Worm (Caenorhabditis elegans) whole organism, L1 larva: ENCODE data around the gene F09G8.7.
A peak's percentile ranks its signal among the peaks of the same experiment; 100 is the strongest.

Experiments used
- C04F5.9 ChIP-seq: sonication (generic microtip); optimal IDR thresholded peaks from 2 replicates; lab custom pipeline; 2016; ENCODE audit warnings: missing genetic modification characterization, missing compliant biosample characterization
- Y116A8C.19 ChIP-seq: sonication (generic microtip); optimal IDR thresholded peaks from 2 replicates; lab custom pipeline; 2016; ENCODE audit warnings: missing compliant biosample characterization, missing genetic modification characterization, borderline replicate concordance
- aha-1 ChIP-seq: fragments of 150-350 bp; optimal IDR thresholded peaks from 2 replicates; lab custom pipeline; 2014; ENCODE audit warnings: missing biosample characterization, missing genetic modification characterization
- blmp-1 ChIP-seq: fragments of 150-350 bp; optimal IDR thresholded peaks from 2 replicates; lab custom pipeline; 2014; ENCODE audit warnings: missing biosample characterization, missing genetic modification characterization
- ceh-63 ChIP-seq: fragments of 200-800 bp; sonication (Bioruptor generic); optimal IDR thresholded peaks from 2 replicates; lab custom pipeline; 2018; ENCODE audit warnings: mild to moderate bottlenecking, missing genetic modification characterization, missing compliant biosample characterization
- ceh-82 ChIP-seq, 3 experiments: fragments of 150-350 bp in 1 of 3; sonication (generic microtip) in 2 of 3; optimal IDR thresholded peaks; 2 replicates each; lab custom pipeline; 2014 to 2017; ENCODE audit warnings: missing biosample characterization in 3 of 3, missing genetic modification characterization in 3 of 3
- ceh-88 ChIP-seq: fragments of 200-800 bp; sonication (Bioruptor generic); IDR thresholded peaks from 2 replicates; pipeline ENCODE4 v1.3.6; 2022; ENCODE audit warnings: missing genetic modification characterization, missing compliant biosample characterization
- ces-1 ChIP-seq: fragments of 150-350 bp; optimal IDR thresholded peaks from 2 replicates; lab custom pipeline; 2014; ENCODE audit warnings: missing biosample characterization, missing genetic modification reagents, missing genetic modification characterization
- dsc-1 ChIP-seq: sonication (generic microtip); optimal IDR thresholded peaks from 2 replicates; lab custom pipeline; 2016; ENCODE audit warnings: mild to moderate bottlenecking, missing genetic modification characterization, missing compliant biosample characterization
- efl-1 ChIP-seq, 4 experiments: fragments of 150-350 bp; optimal IDR thresholded peaks in 3 of 4; peaks in 1 of 4; 1 replicate in 1 of 4; 2 replicates in 3 of 4; lab custom pipeline; 2014; ENCODE audit warnings: missing biosample characterization in 2 of 4, missing genetic modification characterization in 2 of 4, missing genetic modification reagents in 2 of 4
- egl-13 ChIP-seq: sonication (generic microtip); optimal IDR thresholded peaks from 2 replicates; lab custom pipeline; 2016; ENCODE audit warnings: missing genotype, missing genetic modification reagents, missing genetic modification characterization, missing compliant biosample characterization
- fkh-8 ChIP-seq: sonication (generic microtip); optimal IDR thresholded peaks from 2 replicates; lab custom pipeline; 2016; ENCODE audit warnings: mild to moderate bottlenecking, missing genetic modification characterization, missing compliant biosample characterization
- fos-1 ChIP-seq: fragments of 150-350 bp; optimal IDR thresholded peaks from 2 replicates; lab custom pipeline; 2014; ENCODE audit warnings: missing biosample characterization, missing genetic modification characterization
- grh-1 ChIP-seq: fragments of 200-800 bp; sonication (Bioruptor generic); IDR thresholded peaks from 2 replicates; pipeline ENCODE4 v1.3.6; 2022; ENCODE audit warnings: missing genetic modification reagents, missing genetic modification characterization, missing compliant biosample characterization
- irx-1 ChIP-seq: sonication (generic microtip); optimal IDR thresholded peaks from 2 replicates; lab custom pipeline; 2016; ENCODE audit warnings: missing genetic modification characterization, missing compliant biosample characterization
- isw-1 ChIP-seq: fragments of 200-800 bp; sonication (Bioruptor generic); IDR thresholded peaks from 2 replicates; pipeline ENCODE4 v1.3.6; 2022; ENCODE audit warnings: missing genetic modification characterization, missing compliant biosample characterization
- lin-13 ChIP-seq: fragments of 150-350 bp; optimal IDR thresholded peaks from 2 replicates; lab custom pipeline; 2014; ENCODE audit warnings: missing biosample characterization, missing genetic modification reagents, missing genetic modification characterization
- lin-14 ChIP-seq: fragments of 200-800 bp; sonication (Bioruptor generic); optimal IDR thresholded peaks from 2 replicates; lab custom pipeline; 2018; ENCODE audit warnings: mild to moderate bottlenecking, missing genetic modification characterization, moderate library complexity, missing compliant biosample characterization
- lin-15B ChIP-seq: fragments of 150-350 bp; sonication (generic microtip); optimal IDR thresholded peaks from 3 replicates; lab custom pipeline; 2014; ENCODE audit warnings: missing biosample characterization, missing genetic modification characterization
- lsy-2 ChIP-seq, 2 experiments: fragments of 150-350 bp; optimal IDR thresholded peaks; 2 replicates each; lab custom pipeline; 2014; ENCODE audit warnings: missing biosample characterization in 2 of 2, missing genetic modification characterization in 2 of 2
- mab-9 ChIP-seq: fragments of 200-800 bp; sonication (Bioruptor generic); IDR thresholded peaks from 2 replicates; pipeline ENCODE4 v1.3.6; 2022; ENCODE audit warnings: missing genetic modification reagents, missing genetic modification characterization, missing compliant biosample characterization
- mef-2 ChIP-seq: fragments of 150-350 bp; optimal IDR thresholded peaks from 2 replicates; lab custom pipeline; 2014; ENCODE audit warnings: missing biosample characterization, missing genetic modification characterization
- nhr-11 ChIP-seq: fragments of 150-350 bp; optimal IDR thresholded peaks from 2 replicates; lab custom pipeline; 2014; ENCODE audit warnings: missing biosample characterization, missing genetic modification characterization
- nhr-20 ChIP-seq: sonication (generic microtip); optimal IDR thresholded peaks from 2 replicates; lab custom pipeline; 2016; ENCODE audit warnings: mild to moderate bottlenecking, missing genetic modification characterization, missing compliant biosample characterization
- nhr-237 ChIP-seq: fragments of 150-350 bp; optimal IDR thresholded peaks from 2 replicates; lab custom pipeline; 2014; ENCODE audit warnings: missing biosample characterization, missing genetic modification characterization
- nhr-71 ChIP-seq: sonication (generic microtip); optimal IDR thresholded peaks from 2 replicates; lab custom pipeline; 2016; ENCODE audit warnings: mild to moderate bottlenecking, missing genetic modification characterization, moderate library complexity, missing compliant biosample characterization
- nhr-76 ChIP-seq: sonication (generic microtip); optimal IDR thresholded peaks from 2 replicates; lab custom pipeline; 2017; ENCODE audit warnings: missing biosample characterization, missing genetic modification characterization
- nhr-84 ChIP-seq: sonication (generic microtip); optimal IDR thresholded peaks from 2 replicates; lab custom pipeline; 2017; ENCODE audit warnings: missing biosample characterization, missing genetic modification characterization
- nhr-90 ChIP-seq: sonication (generic microtip); optimal IDR thresholded peaks from 2 replicates; lab custom pipeline; 2016; ENCODE audit warnings: mild to moderate bottlenecking, missing genetic modification characterization, missing compliant biosample characterization; ENCODE audit not compliant: poor library complexity
- pag-3 ChIP-seq: sonication (generic microtip); optimal IDR thresholded peaks from 2 replicates; lab custom pipeline; 2017; ENCODE audit warnings: missing genetic modification characterization, mild to moderate bottlenecking, missing compliant biosample characterization, antibody characterized with exemption, borderline replicate concordance; ENCODE audit not compliant: insufficient read depth
- rnt-1 ChIP-seq: sonication (generic microtip); optimal IDR thresholded peaks from 2 replicates; lab custom pipeline; 2016; ENCODE audit warnings: mild to moderate bottlenecking, missing genetic modification characterization, moderate library complexity, missing compliant biosample characterization
- sup-37 ChIP-seq: fragments of 200-800 bp; sonication (Bioruptor generic); optimal IDR thresholded peaks from 2 replicates; lab custom pipeline; 2018; ENCODE audit warnings: mild to moderate bottlenecking, missing genetic modification characterization, missing compliant biosample characterization
- swsn-7 ChIP-seq: sonication (generic microtip); optimal IDR thresholded peaks from 2 replicates; lab custom pipeline; 2016; ENCODE audit warnings: missing genetic modification characterization, missing compliant biosample characterization
- tbx-2 ChIP-seq: sonication (generic microtip); optimal IDR thresholded peaks from 2 replicates; lab custom pipeline; 2016; ENCODE audit warnings: missing genetic modification characterization, missing compliant biosample characterization
- tlp-1 ChIP-seq: fragments of 150-350 bp; optimal IDR thresholded peaks from 2 replicates; lab custom pipeline; 2014; ENCODE audit warnings: missing biosample characterization, missing genetic modification characterization
- unc-130 ChIP-seq: fragments of 150-350 bp; optimal IDR thresholded peaks from 2 replicates; lab custom pipeline; 2017; ENCODE audit warnings: missing biosample characterization, missing genetic modification characterization, inconsistent platforms
- unc-30 ChIP-seq: sonication (generic microtip); optimal IDR thresholded peaks from 2 replicates; lab custom pipeline; 2017; ENCODE audit warnings: missing biosample characterization, missing genetic modification characterization
- xbp-1 ChIP-seq: sonication (generic microtip); optimal IDR thresholded peaks from 2 replicates; lab custom pipeline; 2016; ENCODE audit warnings: missing genetic modification characterization, missing compliant biosample characterization
- zip-4 ChIP-seq: fragments of 200-800 bp; sonication (Bioruptor generic); optimal IDR thresholded peaks from 2 replicates; lab custom pipeline; 2018; ENCODE audit warnings: mild to moderate bottlenecking, missing genetic modification characterization, moderate library complexity, missing compliant biosample characterization
- ztf-4 ChIP-seq: fragments of 150-350 bp; optimal IDR thresholded peaks from 2 replicates; lab custom pipeline; 2014; ENCODE audit warnings: missing biosample characterization, missing genetic modification characterization

Gene F09G8.7

DNA sequence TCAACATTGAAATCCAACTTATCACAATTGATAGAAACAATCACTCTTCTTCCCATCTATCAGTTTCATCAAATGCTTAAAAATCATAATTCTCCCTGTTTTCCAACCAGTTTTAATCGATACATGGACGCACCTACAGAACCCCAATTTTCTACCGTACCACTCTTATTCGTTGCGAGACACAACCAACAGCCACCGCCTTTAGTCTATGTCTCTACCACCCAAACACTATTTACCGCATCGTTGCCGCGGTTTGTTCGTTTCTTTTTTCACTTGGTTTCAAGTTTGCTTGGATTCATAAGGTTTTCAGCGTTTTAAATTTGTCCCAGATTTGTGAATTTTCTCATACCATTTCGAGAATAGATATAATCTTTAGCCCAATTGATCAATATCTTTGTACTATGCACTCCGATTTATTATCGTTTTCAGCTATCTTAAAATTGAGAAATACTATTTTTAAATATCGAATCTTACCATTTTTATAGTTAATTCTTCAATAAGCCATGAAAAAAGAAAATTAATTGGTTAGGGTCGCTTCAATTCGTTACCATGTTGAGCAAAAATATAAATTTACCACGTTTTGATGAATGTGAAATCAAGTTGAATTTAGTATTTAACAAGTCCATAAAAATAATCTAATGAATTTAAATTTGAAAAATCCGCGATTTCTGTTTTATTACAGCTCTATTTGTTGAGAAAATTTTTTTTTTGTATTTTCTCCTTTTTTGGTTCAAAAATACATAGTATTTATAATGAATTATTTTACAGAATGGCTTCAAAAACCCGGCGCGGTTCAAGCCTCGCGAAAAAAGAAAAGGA lies 42.3 kb upstream of the F09G8.7 start, which contains the start of gene F10E9.3 (continued):
- TF ChIP-seq nhr-11 (tag; lab: Kevin White, UChicago) (no peak), unc-30 (tag; lab: Kevin White, UChicago) (no peak), fos-1 (tag; lab: Kevin White, UChicago) (no peak), lsy-2 (tag; optimal IDR thresholded peaks at IDR 0.05; lab: Kevin White, UChicago) (peak; percentile 80 to 97), isw-1 (GFP tag; lab: Robert Waterston, UW) (no peak), C04F5.9 (tag; lab: Kevin White, UChicago) (no peak), dsc-1 (tag; lab: Kevin White, UChicago) (no peak), ceh-63 (no peak), swsn-7 (tag; lab: Kevin White, UChicago) (no peak), nhr-76 (tag; lab: Kevin White, UChicago) (no peak), efl-1 (optimal IDR thresholded peaks at IDR 0.05; lab: Kevin White, UChicago) (peak; percentile 42 to 58), efl-1 (GFP tag; optimal IDR thresholded peaks at IDR 0.05 in 1 of 2; lab: Kevin White, UChicago) (peak; percentile 16 to 86), rnt-1 (peak; percentile 27), tbx-2 (no peak), lin-13 (GFP tag; lab: Kevin White, UChicago) (no peak), sup-37 (GFP tag; lab: Kevin White, UChicago) (no peak), nhr-84 (tag; lab: Kevin White, UChicago) (no peak), irx-1 (tag; lab: Kevin White, UChicago) (no peak), egl-13 (tag; lab: Kevin White, UChicago) (no peak), fkh-8 (tag; lab: Kevin White, UChicago) (no peak), unc-130 (tag; lab: Kevin White, UChicago) (no peak), zip-4 (no peak), lin-15B (no peak), ztf-4 (tag; lab: Kevin White, UChicago) (no peak), Y116A8C.19 (no peak), nhr-71 (no peak)

DNA sequence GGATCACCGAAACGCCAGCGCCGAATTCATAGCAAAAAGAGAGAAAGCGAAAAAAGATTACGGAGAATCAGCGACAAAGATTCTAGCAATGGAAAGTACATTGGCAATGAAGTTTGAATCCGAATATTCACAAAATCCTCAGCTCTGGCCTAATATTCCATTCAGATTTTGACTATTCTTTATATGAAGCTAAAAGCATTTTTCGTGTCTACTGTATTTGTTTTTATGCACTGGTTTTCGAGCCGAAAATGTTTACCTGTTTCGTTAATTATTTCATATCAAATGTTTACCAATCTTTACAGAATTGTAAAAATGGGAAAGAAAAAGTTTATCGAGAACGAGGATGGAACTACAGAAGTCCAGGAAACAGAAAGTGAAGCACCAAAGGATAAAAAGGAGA lies 40.1 kb upstream of the F09G8.7 start, which contains the start of gene F10E9.4:
F10E9.4 (plus strand) TSS at position 301 of the 400 bp plus-strand sequence.
- TF ChIP-seq lin-14 (GFP tag; lab: Kevin White, UChicago) (no peak), aha-1 (no peak), ceh-82 (tag; optimal IDR thresholded peaks at IDR 0.05; lab: Kevin White, UChicago) (no peak), nhr-90 (tag; lab: Kevin White, UChicago) (no peak), mab-9 (GFP tag; lab: Robert Waterston, UW) (no peak), nhr-237 (tag; lab: Kevin White, UChicago) (no peak), mef-2 (tag; lab: Kevin White, UChicago) (no peak), ces-1 (no peak), isw-1 (GFP tag; lab: Robert Waterston, UW) (no peak), dsc-1 (tag; lab: Kevin White, UChicago) (no peak), nhr-20 (no peak), xbp-1 (tag; lab: Kevin White, UChicago) (no peak), grh-1 (GFP tag; lab: Robert Waterston, UW) (no peak), blmp-1 (no peak), pag-3 (no peak), rnt-1 (no peak), tlp-1 (tag; lab: Kevin White, UChicago) (no peak), ceh-88 (no peak)
